Worm (Caenorhabditis elegans) whole organism, L4/young adult: ENCODE results near the gene nhr-25.

Source experiments
- W03F9.2 ChIP-seq: fragments of 150-350 bp; optimal IDR thresholded peaks from 2 replicates; lab custom pipeline; 2014; ENCODE audit warnings: missing biosample characterization, missing genetic modification characterization
- dao-5 ChIP-seq: sonication (generic microtip); optimal IDR thresholded peaks from 2 replicates; lab custom pipeline; 2016; ENCODE audit warnings: missing genotype, missing genetic modification characterization, moderate library complexity, missing compliant biosample characterization
- him-1 ChIP-seq: sonication (generic microtip); optimal IDR thresholded peaks from 2 replicates; lab custom pipeline; 2016; ENCODE audit warnings: missing genotype, missing genetic modification reagents, missing genetic modification characterization, missing compliant biosample characterization

- TF ChIP-seq him-1 (tag; lab: Kevin White, UChicago) (no peak), W03F9.2 (tag; lab: Kevin White, UChicago) (no peak), dao-5 (tag; lab: Kevin White, UChicago) (no peak)
Measured at ce11 chrX:12958897-12959296, 49.4 kb upstream of the nhr-25 start.
